Worm (Caenorhabditis elegans) whole organism, young adult: Measurements from ENCODE around the gene cng-1.

Source experiments
- ZK185.1 ChIP-seq: sonication (generic microtip); optimal IDR thresholded peaks from 2 replicates; lab custom pipeline; 2016; ENCODE audit warnings: mild to moderate bottlenecking, missing genetic modification characterization, missing compliant biosample characterization; ENCODE audit not compliant: poor library complexity, severe bottlenecking
- athp-1 ChIP-seq: sonication (generic microtip); optimal IDR thresholded peaks from 2 replicates; lab custom pipeline; 2017; ENCODE audit warnings: mild to moderate bottlenecking, missing genetic modification characterization, missing compliant biosample characterization
- attf-5 ChIP-seq: fragments of 200-800 bp; sonication (Bioruptor generic); optimal IDR thresholded peaks from 2 replicates; lab custom pipeline; 2018; ENCODE audit warnings: mild to moderate bottlenecking, missing genetic modification characterization, missing compliant biosample characterization
- ceh-100 ChIP-seq: fragments of 200-800 bp; sonication (Bioruptor generic); IDR thresholded peaks from 2 replicates; pipeline ENCODE4 v1.3.6; 2022; ENCODE audit warnings: missing genetic modification reagents, missing genetic modification characterization, missing compliant biosample characterization
- ceh-40 ChIP-seq: fragments of 200-800 bp; sonication (Bioruptor generic); IDR thresholded peaks from 2 replicates; pipeline ENCODE4 v1.3.6; 2022; ENCODE audit warnings: missing genetic modification characterization, missing compliant biosample characterization
- ceh-79 ChIP-seq: sonication (generic microtip); optimal IDR thresholded peaks from 2 replicates; lab custom pipeline; 2017; ENCODE audit warnings: mild to moderate bottlenecking, missing genetic modification characterization, missing compliant biosample characterization
- ets-4 ChIP-seq: fragments of 200-800 bp; sonication (Bioruptor generic); optimal IDR thresholded peaks from 2 replicates; lab custom pipeline; 2018; ENCODE audit warnings: mild to moderate bottlenecking, missing genetic modification characterization, missing compliant biosample characterization
- madf-6 ChIP-seq: fragments of 200-800 bp; sonication (Bioruptor generic); IDR thresholded peaks from 2 replicates; pipeline ENCODE4 v1.3.6; 2022; ENCODE audit warnings: missing genetic modification reagents, missing genetic modification characterization, missing compliant biosample characterization
- pbrm-1 ChIP-seq: fragments of 200-800 bp; sonication (Bioruptor generic); IDR thresholded peaks from 2 replicates; pipeline ENCODE4 v1.3.6; 2022; ENCODE audit warnings: missing genetic modification reagents, missing genetic modification characterization, missing compliant biosample characterization
- snpc-4 ChIP-seq, 5 experiments: fragments of 150-350 bp in 1 of 5; sonication (generic microtip) in 4 of 5; optimal IDR thresholded peaks; 2 replicates each; lab custom pipeline; 2014 to 2018; ENCODE audit warnings: missing genetic modification characterization in 5 of 5, missing biosample characterization in 3 of 5, antibody characterized with exemption in 2 of 5, mild to moderate bottlenecking in 2 of 5, missing compliant biosample characterization in 2 of 5, missing genotype in 2 of 5, moderate library complexity in 2 of 5, missing genetic modification reagents in 1 of 5
- unc-130 ChIP-seq: sonication (generic microtip); optimal IDR thresholded peaks from 2 replicates; lab custom pipeline; 2016; ENCODE audit warnings: missing genetic modification reagents, missing genetic modification characterization, missing compliant biosample characterization
- unc-62 ChIP-seq: fragments of 150-350 bp; optimal IDR thresholded peaks from 2 replicates; lab custom pipeline; 2014; ENCODE audit warnings: missing biosample characterization, missing genetic modification reagents, missing genetic modification characterization
- ztf-28 ChIP-seq: fragments of 200-800 bp; sonication (Bioruptor generic); IDR thresholded peaks from 2 replicates; pipeline ENCODE4 v1.3.6; 2022; ENCODE audit warnings: missing genetic modification reagents, missing genetic modification characterization, missing compliant biosample characterization

ce11 chrV:15074907-15075306 is 43.6 kb upstream of the cng-1 start:
- no peak for TF ChIP-seq unc-130 (GFP tag; lab: Kevin White, UChicago)
- no peak for TF ChIP-seq madf-6 (GFP tag; lab: Robert Waterston, UW)
- no peak for TF ChIP-seq athp-1
- no peak for TF ChIP-seq pbrm-1
- no peak for TF ChIP-seq snpc-4 (GFP tag; optimal IDR thresholded peaks at IDR 0.05; lab: Kevin White, UChicago)
- no peak for TF ChIP-seq snpc-4 (tag; optimal IDR thresholded peaks at IDR 0.05; lab: Kevin White, UChicago)
- TF ChIP-seq ZK185.1 (tag; lab: Kevin White, UChicago) = no peak
- TF ChIP-seq ceh-79 (tag; lab: Kevin White, UChicago) = no peak
- no peak for TF ChIP-seq ceh-40 (GFP tag; lab: Robert Waterston, UW)
- no peak for TF ChIP-seq ets-4
- no peak for TF ChIP-seq ztf-28 (GFP tag; lab: Robert Waterston, UW)
- TF ChIP-seq unc-62 (GFP tag; lab: Kevin White, UChicago) = no peak
- no peak for TF ChIP-seq attf-5
- TF ChIP-seq ceh-100 (GFP tag; lab: Robert Waterston, UW) = no peak
